Worm (Caenorhabditis elegans) whole organism, L1 larva: ENCODE results near the gene nas-32.

Experiments
- ceh-63 ChIP-seq: fragments of 200-800 bp; sonication (Bioruptor generic); optimal IDR thresholded peaks from 2 replicates; lab custom pipeline; 2018; ENCODE audit warnings: mild to moderate bottlenecking, missing genetic modification characterization, missing compliant biosample characterization
- dsc-1 ChIP-seq: sonication (generic microtip); optimal IDR thresholded peaks from 2 replicates; lab custom pipeline; 2016; ENCODE audit warnings: mild to moderate bottlenecking, missing genetic modification characterization, missing compliant biosample characterization

ce11 chrV:849512-849911 lies 49.5 kb downstream of the nas-32 start, which contains the start of gene srbc-12:
- TF ChIP-seq dsc-1 (tag; lab: Kevin White, UChicago) (no peak), ceh-63 (GFP tag; lab: Kevin White, UChicago) (no peak)
